Fruit fly (Drosophila melanogaster) S2 (cell line): ENCODE measurements around the gene Targ2.

Experiments
- CG8478 ChIP-seq: fragments of >200 bp; optimal IDR thresholded peaks from 2 replicates; lab custom pipeline; 2018
- CTCF ChIP-seq, 2 experiments: fragments of >200 bp; optimal IDR thresholded peaks; 2 replicates each; lab custom pipeline; 2018

DNA sequence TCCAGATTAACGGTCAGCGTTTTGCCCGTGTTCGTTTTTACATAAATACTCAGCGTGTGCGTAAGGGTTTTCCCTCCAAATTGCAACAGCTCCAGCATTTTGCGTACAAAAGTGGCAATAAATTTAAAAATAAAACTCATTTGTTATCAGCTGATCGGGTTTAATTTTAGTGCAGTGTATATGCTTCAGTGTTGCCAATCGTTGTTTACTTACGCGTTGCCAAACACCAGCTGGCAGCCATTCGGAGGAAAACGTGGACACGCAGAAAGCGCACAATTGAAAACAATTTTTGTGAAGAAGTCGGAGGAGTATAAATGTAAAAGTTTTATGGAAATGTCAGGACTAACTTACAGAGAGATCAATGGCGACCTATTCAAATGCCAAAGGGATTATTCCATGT, 6.5 kb downstream of the Targ2 start, which contains the start of the genes Targ3 and park:
- TF ChIP-seq CTCF (optimal IDR thresholded peaks at IDR 0.05; lab: Kevin White, UChicago) (no peak), CG8478 (lab: Kevin White, UChicago) (no peak)
